Worm (Caenorhabditis elegans) whole organism, late embryonic: ENCODE data around the gene K09H11.11.

ENCODE experiments used
- K09A11.1 ChIP-seq: sonication (generic microtip); optimal IDR thresholded peaks from 2 replicates; lab custom pipeline; 2017; ENCODE audit warnings: antibody characterized with exemption, mild to moderate bottlenecking, missing genetic modification characterization, missing compliant biosample characterization; ENCODE audit not compliant: insufficient read depth
- T23F11.4 ChIP-seq: fragments of 200-800 bp; sonication (Bioruptor generic); optimal IDR thresholded peaks from 2 replicates; lab custom pipeline; 2018; ENCODE audit warnings: mild to moderate bottlenecking, missing genetic modification characterization, missing compliant biosample characterization
- ama-1 ChIP-seq: fragments of 150-350 bp; optimal IDR thresholded peaks from 2 replicates; lab custom pipeline; 2014
- ceh-6 ChIP-seq: fragments of 200-800 bp; sonication (Bioruptor generic); optimal IDR thresholded peaks from 2 replicates; lab custom pipeline; 2018; ENCODE audit warnings: mild to moderate bottlenecking, missing genetic modification characterization, missing compliant biosample characterization
- ceh-9 ChIP-seq: sonication (generic microtip); optimal IDR thresholded peaks from 2 replicates; lab custom pipeline; 2016; ENCODE audit warnings: mild to moderate bottlenecking, missing genetic modification characterization, inconsistent platforms, missing compliant biosample characterization
- ets-4 ChIP-seq: sonication (generic microtip); optimal IDR thresholded peaks from 2 replicates; lab custom pipeline; 2016; ENCODE audit warnings: missing genetic modification characterization, missing compliant biosample characterization
- fkh-10 ChIP-seq: fragments of 150-350 bp; optimal IDR thresholded peaks from 2 replicates; lab custom pipeline; 2014; ENCODE audit warnings: missing biosample characterization, missing genetic modification reagents, missing genetic modification characterization
- pag-3 ChIP-seq: sonication (generic microtip); optimal IDR thresholded peaks from 2 replicates; lab custom pipeline; 2016; ENCODE audit warnings: missing compliant biosample characterization, missing genetic modification characterization, borderline replicate concordance
- pha-4 ChIP-seq: fragments of 150-350 bp; optimal IDR thresholded peaks from 2 replicates; lab custom pipeline; 2018; ENCODE audit warnings: missing biosample characterization, missing genetic modification reagents, missing genetic modification characterization
- pros-1 ChIP-seq: fragments of 150-350 bp; optimal IDR thresholded peaks from 2 replicates; lab custom pipeline; 2014; ENCODE audit warnings: missing biosample characterization, missing genetic modification reagents, missing genetic modification characterization

DNA sequence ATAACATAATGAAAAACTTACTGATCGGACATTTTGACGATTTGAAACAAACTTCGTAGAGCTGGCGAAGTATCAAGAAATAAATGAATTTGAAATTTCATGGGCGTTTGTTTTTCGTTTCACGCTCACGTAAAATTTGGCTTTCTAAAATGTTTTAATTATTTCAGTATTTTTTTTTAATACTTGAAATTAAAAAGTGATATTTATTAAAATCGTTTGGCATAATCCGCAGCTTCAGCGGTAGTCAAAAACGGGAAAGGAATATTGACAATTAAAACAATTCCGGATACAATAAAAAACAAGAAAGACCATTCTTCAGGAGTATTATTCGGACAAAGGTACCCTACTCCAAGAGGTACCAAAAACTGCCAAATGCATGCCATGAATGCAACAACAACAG is 27.6 kb upstream of the K09H11.11 start, which contains the start of gene fbxa-183:
- TF ChIP-seq pha-4 (tag; lab: Kevin White, UChicago) (no peak), T23F11.4 (GFP tag; lab: Kevin White, UChicago) (no peak), K09A11.1 (tag; lab: Kevin White, UChicago) (no peak), ets-4 (tag; lab: Kevin White, UChicago) (no peak), ceh-6 (GFP tag; lab: Kevin White, UChicago) (no peak), ceh-9 (tag; lab: Kevin White, UChicago) (no peak), pros-1 (tag; lab: Kevin White, UChicago) (no peak), fkh-10 (GFP tag; lab: Kevin White, UChicago) (no peak), ama-1 (no peak), pag-3 (tag; lab: Kevin White, UChicago) (no peak)
